Fruit fly (Drosophila melanogaster) whole organism: ENCODE data around the gene Ice2.

Experiments
- CG8478 ChIP-seq: fragments of >200 bp; optimal IDR thresholded peaks from 2 replicates; lab custom pipeline; 2018; ENCODE audit warnings: inconsistent platforms
- psq ChIP-seq: fragments of >200 bp; optimal IDR thresholded peaks from 2 replicates; lab custom pipeline; 2017

- TF ChIP-seq psq (lab: Kevin White, UChicago) = no peak
- no peak for TF ChIP-seq CG8478 (lab: Kevin White, UChicago)
These were observed 35.7 kb upstream of the Ice2 start for dm6 chr3R:21094292-21094691.
